Worm (Caenorhabditis elegans): ENCODE results near the gene srx-129.

- no peak for TF ChIP-seq dve-1 (tag; optimal IDR thresholded peaks at IDR 0.05)
- TF ChIP-seq ceh-2 (tag; optimal IDR thresholded peaks at IDR 0.05), result no peak
- TF ChIP-seq ceh-48 (tag; optimal IDR thresholded peaks at IDR 0.05), result no peak
- TF ChIP-seq lin-11 (tag; optimal IDR thresholded peaks at IDR 0.05), result no peak
- no peak for TF ChIP-seq sox-4 (tag; optimal IDR thresholded peaks at IDR 0.05)
- no peak for TF ChIP-seq fkh-10 (GFP tag; optimal IDR thresholded peaks at IDR 0.05)
- TF ChIP-seq ceh-31 (tag; optimal IDR thresholded peaks at IDR 0.05), result no peak
- TF ChIP-seq F13H6.1 (tag; optimal IDR thresholded peaks at IDR 0.05), result no peak
These were observed 44.2 kb downstream of the srx-129 start for ce11 chrV:13878226-13878625.
